Worm (Caenorhabditis elegans) whole organism, L4 larva: ENCODE data around the gene C04A2.15.

Experiments used
- T20F7.1 ChIP-seq: fragments of 200-800 bp; sonication (Bioruptor generic); optimal IDR thresholded peaks from 2 replicates; lab custom pipeline; 2018; ENCODE audit warnings: mild to moderate bottlenecking, missing genetic modification characterization, missing compliant biosample characterization
- Y105C5A.15 ChIP-seq: fragments of 200-800 bp; sonication (Bioruptor generic); IDR thresholded peaks from 2 replicates; pipeline ENCODE4 v1.3.6; 2022; ENCODE audit warnings: missing genetic modification characterization, missing compliant biosample characterization
- ceh-20 ChIP-seq: fragments of 200-800 bp; sonication (Bioruptor generic); IDR thresholded peaks from 2 replicates; pipeline ENCODE4 v1.3.6; 2022; ENCODE audit warnings: missing genetic modification reagents, missing genetic modification characterization, missing compliant biosample characterization
- ceh-32 ChIP-seq: sonication (generic microtip); optimal IDR thresholded peaks from 2 replicates; lab custom pipeline; 2016; ENCODE audit warnings: mild to moderate bottlenecking, missing genetic modification characterization, missing compliant biosample characterization; ENCODE audit not compliant: poor library complexity
- ces-1 ChIP-seq: fragments of 150-350 bp; sonication (generic microtip); optimal IDR thresholded peaks from 4 replicates; lab custom pipeline; 2014; ENCODE audit warnings: missing biosample characterization, missing genetic modification reagents, missing genetic modification characterization
- daf-16 ChIP-seq, 3 experiments: sonication (generic microtip); optimal IDR thresholded peaks; 2 replicates each; lab custom pipeline; 2016 to 2017; ENCODE audit warnings: missing genetic modification characterization in 3 of 3, missing genetic modification reagents in 3 of 3, mild to moderate bottlenecking in 2 of 3, missing compliant biosample characterization in 2 of 3, missing biosample characterization in 1 of 3, moderate library complexity in 1 of 3
- dmd-6 ChIP-seq: fragments of 200-800 bp; sonication (Bioruptor generic); IDR thresholded peaks from 2 replicates; pipeline ENCODE4 v1.3.6; 2022; ENCODE audit warnings: missing genetic modification reagents, missing genetic modification characterization, missing compliant biosample characterization
- dmd-8 ChIP-seq: fragments of 200-800 bp; sonication (Bioruptor generic); IDR thresholded peaks from 2 replicates; pipeline ENCODE4 v1.3.6; 2022; ENCODE audit warnings: missing genetic modification characterization, missing compliant biosample characterization
- dpl-1 ChIP-seq: fragments of 150-350 bp; optimal IDR thresholded peaks from 2 replicates; lab custom pipeline; 2014; ENCODE audit warnings: missing biosample characterization, missing genetic modification reagents, missing genetic modification characterization
- duxl-1 ChIP-seq: sonication (generic microtip); optimal IDR thresholded peaks from 2 replicates; lab custom pipeline; 2016; ENCODE audit warnings: mild to moderate bottlenecking, missing genetic modification characterization, moderate library complexity, missing compliant biosample characterization; ENCODE audit not compliant: poor library complexity
- dve-1 ChIP-seq: sonication (generic microtip); optimal IDR thresholded peaks from 2 replicates; lab custom pipeline; 2017; ENCODE audit warnings: antibody characterized with exemption, mild to moderate bottlenecking, missing genetic modification characterization, missing compliant biosample characterization; ENCODE audit not compliant: insufficient read depth
- egl-27 ChIP-seq: sonication (generic microtip); optimal IDR thresholded peaks from 3 replicates; lab custom pipeline; 2017; ENCODE audit warnings: missing biosample characterization, missing genetic modification reagents, missing genetic modification characterization
- egl-43 ChIP-seq: fragments of 200-800 bp; sonication (Bioruptor generic); IDR thresholded peaks from 2 replicates; pipeline ENCODE4 v1.3.6; 2022; ENCODE audit warnings: missing genetic modification reagents, missing genetic modification characterization, missing compliant biosample characterization
- hif-1 ChIP-seq, 2 experiments: sonication (generic microtip); optimal IDR thresholded peaks; 2 replicates each; lab custom pipeline; 2016 to 2017; ENCODE audit warnings: missing compliant biosample characterization in 2 of 2, missing genetic modification characterization in 2 of 2, missing genetic modification reagents in 2 of 2, missing genotype in 2 of 2, mild to moderate bottlenecking in 1 of 2
- hlh-11 ChIP-seq: fragments of 200-800 bp; sonication (Bioruptor generic); optimal IDR thresholded peaks from 2 replicates; lab custom pipeline; 2018; ENCODE audit warnings: mild to moderate bottlenecking, missing genetic modification characterization, missing compliant biosample characterization
- hlh-30 ChIP-seq: sonication (generic microtip); optimal IDR thresholded peaks from 2 replicates; lab custom pipeline; 2017; ENCODE audit warnings: antibody characterized with exemption, mild to moderate bottlenecking, missing genetic modification characterization, missing compliant biosample characterization; ENCODE audit not compliant: insufficient read depth
- hmg-1.1 ChIP-seq: fragments of 200-800 bp; sonication (Bioruptor generic); IDR thresholded peaks from 2 replicates; pipeline ENCODE4 v1.3.6; 2022; ENCODE audit warnings: missing genetic modification reagents, missing genetic modification characterization, missing compliant biosample characterization
- lim-7 ChIP-seq: fragments of 200-800 bp; sonication (Bioruptor generic); IDR thresholded peaks from 2 replicates; pipeline ENCODE4 v1.3.6; 2022; ENCODE audit warnings: missing genetic modification characterization, missing compliant biosample characterization
- lin-38 ChIP-seq: fragments of 200-800 bp; sonication (Bioruptor generic); IDR thresholded peaks from 2 replicates; pipeline ENCODE4 v1.3.6; 2022; ENCODE audit warnings: missing genetic modification reagents, missing genetic modification characterization, missing compliant biosample characterization
- lir-3 ChIP-seq: sonication (generic microtip); optimal IDR thresholded peaks from 2 replicates; lab custom pipeline; 2016; ENCODE audit warnings: mild to moderate bottlenecking, missing genetic modification characterization, missing compliant biosample characterization
- lsy-2 ChIP-seq, 2 experiments: fragments of 150-350 bp in 1 of 2; sonication (generic microtip) in 1 of 2; optimal IDR thresholded peaks; 2 replicates each; lab custom pipeline; 2014 to 2017; ENCODE audit warnings: missing biosample characterization in 2 of 2, missing genetic modification characterization in 2 of 2
- mdl-1 ChIP-seq, 2 experiments: fragments of 150-350 bp in 1 of 2; sonication (generic microtip) in 1 of 2; optimal IDR thresholded peaks; 2 replicates each; lab custom pipeline; 2014 to 2017; ENCODE audit warnings: missing biosample characterization in 2 of 2, missing genetic modification characterization in 2 of 2
- mep-1 ChIP-seq: fragments of 150-350 bp; sonication (generic microtip); optimal IDR thresholded peaks from 3 replicates; lab custom pipeline; 2014; ENCODE audit warnings: missing biosample characterization, missing genetic modification characterization
- mes-2 ChIP-seq: sonication (generic microtip); optimal IDR thresholded peaks from 2 replicates; lab custom pipeline; 2016; ENCODE audit warnings: missing genotype, mild to moderate bottlenecking, missing genetic modification characterization, missing compliant biosample characterization; ENCODE audit not compliant: poor library complexity, severe bottlenecking
- mxl-3 ChIP-seq: fragments of 200-800 bp; sonication (Bioruptor generic); optimal IDR thresholded peaks from 2 replicates; lab custom pipeline; 2018; ENCODE audit warnings: mild to moderate bottlenecking, missing genetic modification characterization, missing compliant biosample characterization
- nhr-111 ChIP-seq: fragments of 200-800 bp; sonication (Bioruptor generic); optimal IDR thresholded peaks from 2 replicates; lab custom pipeline; 2018; ENCODE audit warnings: mild to moderate bottlenecking, missing genetic modification characterization, missing compliant biosample characterization
- nhr-25 ChIP-seq: sonication (generic microtip); optimal IDR thresholded peaks from 2 replicates; lab custom pipeline; 2017; ENCODE audit warnings: missing genetic modification characterization, mild to moderate bottlenecking, missing compliant biosample characterization, antibody characterized with exemption, moderate library complexity, borderline replicate concordance; ENCODE audit not compliant: insufficient read depth
- nhr-28 ChIP-seq: fragments of 150-350 bp; optimal IDR thresholded peaks from 2 replicates; lab custom pipeline; 2014; ENCODE audit warnings: missing biosample characterization, missing genetic modification characterization
- nhr-48 ChIP-seq: sonication (generic microtip); optimal IDR thresholded peaks from 2 replicates; lab custom pipeline; 2016; ENCODE audit warnings: mild to moderate bottlenecking, missing genetic modification characterization, missing compliant biosample characterization
- pqm-1 ChIP-seq: sonication (generic microtip); optimal IDR thresholded peaks from 2 replicates; lab custom pipeline; 2017; ENCODE audit warnings: missing biosample characterization, missing genetic modification characterization
- rbr-2 ChIP-seq: sonication (generic microtip); optimal IDR thresholded peaks from 2 replicates; lab custom pipeline; 2016; ENCODE audit warnings: missing genotype, missing genetic modification characterization, missing compliant biosample characterization
- skn-1 ChIP-seq: fragments of 150-350 bp; optimal IDR thresholded peaks from 2 replicates; lab custom pipeline; 2014; ENCODE audit warnings: missing biosample characterization, missing genetic modification characterization
- snpc-4 ChIP-seq: fragments of 150-350 bp; optimal IDR thresholded peaks from 2 replicates; lab custom pipeline; 2014; ENCODE audit warnings: missing biosample characterization, missing genetic modification characterization
- spr-1 ChIP-seq: sonication (generic microtip); optimal IDR thresholded peaks from 2 replicates; lab custom pipeline; 2016; ENCODE audit warnings: mild to moderate bottlenecking, missing genetic modification characterization, missing compliant biosample characterization
- unc-62 ChIP-seq, 3 experiments: fragments of 150-350 bp in 1 of 3; sonication (generic microtip); optimal IDR thresholded peaks in 2 of 3; peaks in 1 of 3; 1 replicate in 1 of 3; 2 replicates in 2 of 3; lab custom pipeline; 2014 to 2017; ENCODE audit warnings: missing biosample characterization in 3 of 3, missing genetic modification characterization in 3 of 3, missing genetic modification reagents in 3 of 3, missing genotype in 1 of 3
- vab-7 ChIP-seq: fragments of 200-800 bp; sonication (Bioruptor generic); IDR thresholded peaks from 2 replicates; pipeline ENCODE4 v1.3.6; 2022; ENCODE audit warnings: missing genetic modification reagents, missing genetic modification characterization, missing compliant biosample characterization
- zfp-2 ChIP-seq: sonication (generic microtip); optimal IDR thresholded peaks from 2 replicates; lab custom pipeline; 2016; ENCODE audit warnings: mild to moderate bottlenecking, missing genetic modification characterization, missing compliant biosample characterization
- zip-2 ChIP-seq: fragments of 150-350 bp; optimal IDR thresholded peaks from 2 replicates; lab custom pipeline; 2014; ENCODE audit warnings: missing biosample characterization, missing genetic modification characterization
- ztf-7 ChIP-seq: fragments of 150-350 bp; optimal IDR thresholded peaks from 2 replicates; lab custom pipeline; 2014; ENCODE audit warnings: missing biosample characterization, missing genetic modification characterization

C04A2.15 gene

ce11 chrII:6891838-6892237 is 39.8 kb downstream of the C04A2.15 start (continued):
- no peak for TF ChIP-seq egl-27
- no peak for TF ChIP-seq skn-1
- TF ChIP-seq mep-1 (tag; lab: Kevin White, UChicago): peak; percentile 48
- TF ChIP-seq duxl-1 (tag; lab: Kevin White, UChicago): no peak
- TF ChIP-seq hif-1 (tag; optimal IDR thresholded peaks at IDR 0.05; lab: Kevin White, UChicago): peak in 1 of 2 experiments; percentile 13
- no peak for TF ChIP-seq ceh-20 (GFP tag; lab: Robert Waterston, UW)
- no peak for TF ChIP-seq Y105C5A.15 (GFP tag; lab: Robert Waterston, UW)
- no peak for TF ChIP-seq zip-2

- TF ChIP-seq nhr-111 (GFP tag; lab: Kevin White, UChicago) (no peak), lsy-2 (tag; optimal IDR thresholded peaks at IDR 0.05; lab: Kevin White, UChicago) (peak in 1 of 2 experiments; percentile 55)
- TF ChIP-seq, all 104 proteins: peak for 1
Observed at ce11 chrII:6893589-6894245, 41.7 kb downstream of the C04A2.15 start, which contains the start of gene adal-1. adal-1 (minus strand) TSS chrII:6893639.

ce11 chrII:6897507-6897906 is 45.5 kb downstream of the C04A2.15 start, which contains the start of gene C44B7.11:
C44B7.11 (minus strand) TSS chrII:6897540.
- TF ChIP-seq nhr-111 (GFP tag; lab: Kevin White, UChicago) (no peak), skn-1 (no peak), ces-1 (no peak), rbr-2 (no peak), lir-3 (tag; lab: Kevin White, UChicago) (no peak), dmd-6 (GFP tag; lab: Robert Waterston, UW) (no peak; the same call in 1 of the 2 replicates), nhr-25 (tag; lab: Kevin White, UChicago) (no peak), dve-1 (tag; lab: Kevin White, UChicago) (peak; percentile 10), spr-1 (no peak), pqm-1 (tag; lab: Kevin White, UChicago) (peak; percentile 64), daf-16 (GFP tag; optimal IDR thresholded peaks at IDR 0.05; lab: Kevin White, UChicago) (no peak), daf-16 (tag; optimal IDR thresholded peaks at IDR 0.05; lab: Kevin White, UChicago) (peak; percentile 32), ztf-7 (tag; lab: Kevin White, UChicago) (peak; percentile 19), nhr-28 (tag; lab: Kevin White, UChicago) (peak; percentile 46), ceh-20 (GFP tag; lab: Robert Waterston, UW) (no peak)
- TF ChIP-seq, all 104 proteins: peak for 5

- TF ChIP-seq zfp-2 (tag; lab: Kevin White, UChicago) (no peak), dpl-1 (peak; percentile 11), dve-1 (tag; lab: Kevin White, UChicago) (peak; percentile 33), mxl-3 (GFP tag; lab: Kevin White, UChicago) (no peak), T20F7.1 (peak; percentile 85), egl-43 (peak; percentile 71), mes-2 (tag; lab: Kevin White, UChicago) (peak; percentile 61), mdl-1 (tag; optimal IDR thresholded peaks at IDR 0.05; lab: Kevin White, UChicago) (no peak), unc-62 (GFP tag; optimal IDR thresholded peaks at IDR 0.05 in 1 of 2; lab: Kevin White, UChicago) (peak in 1 of 2 experiments; percentile 28), unc-62 (tag; optimal IDR thresholded peaks at IDR 0.05; lab: Kevin White, UChicago) (no peak), nhr-48 (tag; lab: Kevin White, UChicago) (no peak), hmg-1.1 (no peak), hlh-30 (peak; percentile 54), snpc-4 (tag; lab: Kevin White, UChicago) (no peak), dmd-8 (GFP tag; lab: Robert Waterston, UW) (0 out of 2 replicates have a peak, but pooled peaks have one; percentile 42), lin-38 (GFP tag; lab: Robert Waterston, UW) (peak; percentile 62), vab-7 (peak; percentile 36; the same call in 1 of the 2 replicates), dmd-6 (GFP tag; lab: Robert Waterston, UW) (peak; percentile 30; the same call in 1 of the 2 replicates), lim-7 (GFP tag; lab: Robert Waterston, UW) (peak; percentile 69), hlh-11 (tag; lab: Kevin White, UChicago) (peak; percentile 3), daf-16 (GFP tag; optimal IDR thresholded peaks at IDR 0.05; lab: Kevin White, UChicago) (peak in 1 of 2 experiments; percentile 59), daf-16 (tag; optimal IDR thresholded peaks at IDR 0.05; lab: Kevin White, UChicago) (peak; percentile 59), ceh-32 (tag; lab: Kevin White, UChicago) (no peak), nhr-28 (tag; lab: Kevin White, UChicago) (peak; percentile 0)
Observed at ce11 chrII:6898017-6898779, 46.2 kb downstream of the C04A2.15 start, which contains the start of gene hrpl-1. hrpl-1 (plus strand) TSS chrII:6898729.
